Worm (Caenorhabditis elegans): ENCODE measurements around the gene str-198.

DNA sequence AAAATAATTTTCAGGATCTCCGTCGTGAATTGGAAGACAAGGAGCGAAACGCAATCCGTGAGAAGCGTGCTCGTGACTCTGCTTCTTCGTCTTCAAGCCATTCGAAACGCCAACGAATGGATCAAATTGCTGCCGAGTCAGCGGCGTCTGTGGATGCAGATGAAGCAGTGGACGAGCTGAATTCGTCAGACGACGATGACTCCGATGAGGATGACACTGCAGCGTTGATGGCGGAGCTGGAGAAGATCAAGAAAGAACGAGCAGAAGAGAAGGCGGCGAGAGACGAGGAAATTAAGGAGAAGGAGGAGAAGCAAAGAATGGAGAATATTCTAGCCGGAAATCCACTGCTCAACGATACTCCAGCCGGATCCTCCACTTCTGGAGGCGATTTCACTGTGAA lies 24.0 kb upstream of the str-198 start:
- no peak for TF ChIP-seq nhr-11 (tag; optimal IDR thresholded peaks at IDR 0.05)
- no peak for TF ChIP-seq unc-42 (tag; optimal IDR thresholded peaks at IDR 0.05)

Measured in whole organism, late embryonic.